Worm (Caenorhabditis elegans): Measurements from ENCODE around the gene T12D8.10.

DNA sequence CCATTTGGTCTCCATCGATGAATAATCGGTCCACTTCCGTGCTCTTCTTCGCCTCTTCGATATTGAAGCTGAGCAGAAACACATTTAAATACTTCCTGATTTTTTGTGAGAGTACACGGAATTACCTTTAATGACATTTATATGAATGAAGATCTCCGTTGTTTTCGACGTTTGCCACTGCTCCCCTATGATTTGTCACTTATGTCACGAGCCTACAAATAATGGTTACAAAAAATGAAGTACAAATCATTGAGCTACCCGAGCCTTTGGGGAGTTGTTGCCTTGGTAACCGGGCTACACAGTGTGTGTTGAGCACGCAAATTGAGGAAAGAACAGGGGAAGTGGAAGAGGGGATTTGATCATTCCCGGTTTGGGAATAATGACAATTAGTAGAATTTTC lies 44.2 kb upstream of the T12D8.10 start, which contains the start of gene dyf-2:
- TF ChIP-seq ceh-82 (tag; optimal IDR thresholded peaks at IDR 0.05) (no peak), ztf-4 (tag; optimal IDR thresholded peaks at IDR 0.05) (no peak), skn-1 (tag; optimal IDR thresholded peaks at IDR 0.05) (no peak), fos-1 (tag; optimal IDR thresholded peaks at IDR 0.05) (no peak)
